Worm (Caenorhabditis elegans) whole organism, late embryonic: ENCODE data around the gene T03F6.3.
"Not testable (repeated sequence)": the region's sequence is repeated elsewhere in the genome, so short reads cannot be mapped to it uniquely, and the experiment has no call there.

Experiments used
- F13H6.1 ChIP-seq: sonication (generic microtip); optimal IDR thresholded peaks from 2 replicates; lab custom pipeline; 2016; ENCODE audit warnings: missing genetic modification characterization, missing compliant biosample characterization
- K09A11.1 ChIP-seq: sonication (generic microtip); optimal IDR thresholded peaks from 2 replicates; lab custom pipeline; 2017; ENCODE audit warnings: antibody characterized with exemption, mild to moderate bottlenecking, missing genetic modification characterization, missing compliant biosample characterization; ENCODE audit not compliant: insufficient read depth
- ama-1 ChIP-seq: fragments of 150-350 bp; optimal IDR thresholded peaks from 2 replicates; lab custom pipeline; 2014
- ceh-14 ChIP-seq: sonication (generic microtip); optimal IDR thresholded peaks from 2 replicates; lab custom pipeline; 2016; ENCODE audit warnings: missing genotype, missing genetic modification characterization, missing compliant biosample characterization
- ceh-24 ChIP-seq: sonication (generic microtip); optimal IDR thresholded peaks from 2 replicates; lab custom pipeline; 2016; ENCODE audit warnings: mild to moderate bottlenecking, missing genetic modification characterization, missing compliant biosample characterization
- ceh-30 ChIP-seq: fragments of 150-350 bp; optimal IDR thresholded peaks from 2 replicates; lab custom pipeline; 2014; ENCODE audit warnings: missing biosample characterization, missing genetic modification characterization
- ceh-34 ChIP-seq: sonication (generic microtip); optimal IDR thresholded peaks from 2 replicates; lab custom pipeline; 2016; ENCODE audit warnings: mild to moderate bottlenecking, missing genetic modification characterization, missing compliant biosample characterization
- ceh-45 ChIP-seq: fragments of 200-800 bp; sonication (Bioruptor generic); IDR thresholded peaks from 2 replicates; pipeline ENCODE4 v1.3.6; 2022; ENCODE audit warnings: missing genetic modification reagents, missing genetic modification characterization, missing compliant biosample characterization
- ceh-48 ChIP-seq: sonication (generic microtip); optimal IDR thresholded peaks from 2 replicates; lab custom pipeline; 2016; ENCODE audit warnings: missing genetic modification characterization, inconsistent platforms, missing compliant biosample characterization
- ceh-9 ChIP-seq: sonication (generic microtip); optimal IDR thresholded peaks from 2 replicates; lab custom pipeline; 2016; ENCODE audit warnings: mild to moderate bottlenecking, missing genetic modification characterization, inconsistent platforms, missing compliant biosample characterization
- che-1 ChIP-seq: sonication (generic microtip); optimal IDR thresholded peaks from 2 replicates; lab custom pipeline; 2016; ENCODE audit warnings: mild to moderate bottlenecking, missing genetic modification characterization, missing compliant biosample characterization
- elt-4 ChIP-seq: sonication (generic microtip); optimal IDR thresholded peaks from 2 replicates; lab custom pipeline; 2016; ENCODE audit warnings: missing genetic modification characterization, missing compliant biosample characterization
- fax-1 ChIP-seq: sonication (generic microtip); optimal IDR thresholded peaks from 2 replicates; lab custom pipeline; 2016; ENCODE audit warnings: missing genotype, missing genetic modification characterization, missing compliant biosample characterization
- fkh-6 ChIP-seq: sonication (generic microtip); optimal IDR thresholded peaks from 2 replicates; lab custom pipeline; 2016; ENCODE audit warnings: missing genetic modification characterization, missing compliant biosample characterization
- gmeb-2 ChIP-seq: sonication (generic microtip); optimal IDR thresholded peaks from 2 replicates; lab custom pipeline; 2016; ENCODE audit warnings: missing genetic modification characterization, inconsistent platforms, missing compliant biosample characterization
- hlh-13 ChIP-seq: fragments of 200-800 bp; sonication (Bioruptor generic); optimal IDR thresholded peaks from 2 replicates; lab custom pipeline; 2018; ENCODE audit warnings: mild to moderate bottlenecking, missing genetic modification characterization, missing compliant biosample characterization
- hlh-15 ChIP-seq: sonication (generic microtip); optimal IDR thresholded peaks from 2 replicates; lab custom pipeline; 2016; ENCODE audit warnings: missing genetic modification characterization, missing compliant biosample characterization
- hlh-6 ChIP-seq: sonication (generic microtip); optimal IDR thresholded peaks from 2 replicates; lab custom pipeline; 2016; ENCODE audit warnings: missing genotype, missing genetic modification characterization, missing compliant biosample characterization
- hlh-8 ChIP-seq: sonication (generic microtip); optimal IDR thresholded peaks from 2 replicates; lab custom pipeline; 2016; ENCODE audit warnings: missing genotype, missing genetic modification characterization, missing compliant biosample characterization
- lin-11 ChIP-seq: fragments of 200-800 bp; sonication (Bioruptor generic); optimal IDR thresholded peaks from 2 replicates; lab custom pipeline; 2018; ENCODE audit warnings: mild to moderate bottlenecking, missing genetic modification characterization, missing compliant biosample characterization
- madf-2 ChIP-seq: sonication (generic microtip); optimal IDR thresholded peaks from 2 replicates; lab custom pipeline; 2017; ENCODE audit warnings: missing genetic modification characterization, missing compliant biosample characterization
- nfya-1 ChIP-seq: sonication (generic microtip); optimal IDR thresholded peaks from 2 replicates; lab custom pipeline; 2017; ENCODE audit warnings: missing genetic modification characterization, mild to moderate bottlenecking, missing compliant biosample characterization, antibody characterized with exemption, moderate library complexity
- nhr-11 ChIP-seq: fragments of 150-350 bp; optimal IDR thresholded peaks from 2 replicates; lab custom pipeline; 2014; ENCODE audit warnings: missing biosample characterization, missing genetic modification characterization
- odd-2 ChIP-seq: sonication (generic microtip); optimal IDR thresholded peaks from 2 replicates; lab custom pipeline; 2017; ENCODE audit warnings: antibody characterized with exemption, mild to moderate bottlenecking, missing genetic modification characterization, missing compliant biosample characterization
- pat-9 ChIP-seq: fragments of 200-800 bp; sonication (Bioruptor generic); optimal IDR thresholded peaks from 2 replicates; lab custom pipeline; 2018; ENCODE audit warnings: mild to moderate bottlenecking, missing genetic modification characterization, moderate library complexity, missing compliant biosample characterization
- pax-1 ChIP-seq: fragments of 150-350 bp; optimal IDR thresholded peaks from 2 replicates; lab custom pipeline; 2014; ENCODE audit warnings: missing biosample characterization, missing genetic modification characterization
- ref-2 ChIP-seq: sonication (generic microtip); optimal IDR thresholded peaks from 2 replicates; lab custom pipeline; 2016; ENCODE audit warnings: missing genetic modification characterization, missing compliant biosample characterization
- sox-2 ChIP-seq: fragments of 200-800 bp; sonication (Bioruptor generic); IDR thresholded peaks from 2 replicates; pipeline ENCODE4 v1.3.6; 2022; ENCODE audit warnings: missing genetic modification reagents, missing genetic modification characterization, missing compliant biosample characterization
- tbx-2 ChIP-seq: sonication (generic microtip); optimal IDR thresholded peaks from 2 replicates; lab custom pipeline; 2016; ENCODE audit warnings: missing genetic modification characterization, missing compliant biosample characterization
- ttx-3 ChIP-seq: sonication (generic microtip); optimal IDR thresholded peaks from 2 replicates; lab custom pipeline; 2016; ENCODE audit warnings: missing genetic modification reagents, missing genetic modification characterization, missing compliant biosample characterization
- unc-3 ChIP-seq, 2 experiments: fragments of 200-800 bp in 1 of 2; sonication (Bioruptor generic) in 1 of 2; sonication (generic microtip) in 1 of 2; conservative IDR thresholded peaks in 1 of 2; optimal IDR thresholded peaks in 1 of 2; 2 replicates each; pipeline versions ENCODE4 v1.3.6 to Lab custom; 2016 to 2022; ENCODE audit warnings: missing compliant biosample characterization in 2 of 2, missing genetic modification characterization in 2 of 2, missing genetic modification reagents in 1 of 2
- unc-42 ChIP-seq: sonication (generic microtip); optimal IDR thresholded peaks from 2 replicates; lab custom pipeline; 2016; ENCODE audit warnings: missing genotype, missing genetic modification characterization, missing compliant biosample characterization
- zip-5 ChIP-seq: sonication (generic microtip); optimal IDR thresholded peaks from 2 replicates; lab custom pipeline; 2016; ENCODE audit warnings: missing genetic modification characterization, missing compliant biosample characterization
- ztf-16 ChIP-seq: sonication (generic microtip); optimal IDR thresholded peaks from 2 replicates; lab custom pipeline; 2017; ENCODE audit warnings: missing genetic modification characterization, missing compliant biosample characterization

Gene T03F6.3

DNA sequence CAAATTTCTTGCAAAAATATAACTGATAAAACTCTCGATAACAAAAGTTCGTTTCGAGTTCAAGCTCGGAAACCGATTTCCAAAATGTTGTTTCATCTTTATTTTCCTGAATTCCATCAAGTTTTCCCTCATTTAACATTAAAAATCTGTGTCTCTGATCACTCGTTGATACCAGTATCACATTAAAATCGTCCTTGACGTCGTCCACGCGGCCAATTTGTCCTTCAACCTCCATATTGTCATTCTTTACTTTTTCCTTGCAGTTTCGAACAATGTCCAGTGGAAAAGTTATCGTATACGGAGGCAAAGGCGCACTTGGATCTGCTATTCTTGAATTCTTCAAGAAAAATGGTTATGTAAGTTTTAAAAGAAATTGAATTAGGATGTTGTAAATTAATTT is 4.5 kb downstream of the T03F6.3 start, which contains the start of gene qdpr-1:
TSS of gene qdpr-1 (plus strand) at position 264 of the 400 bp plus-strand sequence.
- TF ChIP-seq gmeb-2 (tag; lab: Kevin White, UChicago) (no peak), madf-2 (tag; lab: Kevin White, UChicago) (no peak), nfya-1 (tag; lab: Kevin White, UChicago) (no peak), sox-2 (GFP tag; lab: Robert Waterston, UW) (no peak), nhr-11 (tag; lab: Kevin White, UChicago) (no peak), ceh-34 (no peak), ceh-30 (tag; lab: Kevin White, UChicago) (no peak), F13H6.1 (tag; lab: Kevin White, UChicago) (no peak), fax-1 (no peak), fkh-6 (no peak), ttx-3 (no peak), ceh-24 (tag; lab: Kevin White, UChicago) (no peak), K09A11.1 (tag; lab: Kevin White, UChicago) (no peak), hlh-6 (tag; lab: Kevin White, UChicago) (no peak), che-1 (tag; lab: Kevin White, UChicago) (no peak), ama-1 (no peak), odd-2 (no peak), pax-1 (tag; lab: Kevin White, UChicago) (no peak)
- TF ChIP-seq, all 69 proteins: peak for 0

DNA sequence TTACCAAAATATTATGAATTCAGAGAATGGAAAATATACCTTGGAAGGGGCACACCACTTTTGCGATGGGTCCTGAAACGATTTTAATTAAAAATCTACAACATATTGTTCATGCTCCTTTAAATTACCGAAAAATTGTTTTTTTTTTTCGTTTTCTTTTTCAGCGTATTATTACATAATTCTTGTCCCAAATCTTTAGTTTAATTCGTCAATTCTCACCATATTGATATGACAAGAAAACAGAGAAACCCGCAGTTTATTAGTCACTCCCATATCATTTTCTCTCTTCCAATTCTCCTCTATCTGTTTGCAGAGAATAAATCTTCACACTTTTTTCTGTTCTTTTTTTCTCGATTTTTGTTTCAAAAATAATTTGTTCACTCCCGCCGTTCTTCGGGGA is 6.1 kb downstream of the T03F6.3 start, which contains the start of gene F11F1.1:
TSS of gene F11F1.1 (plus strand) at position 301 of the 400 bp plus-strand sequence.
- TF ChIP-seq zip-5 (tag; lab: Kevin White, UChicago) (no peak), pax-1 (tag; lab: Kevin White, UChicago) (no peak), ztf-16 (no peak), ceh-30 (tag; lab: Kevin White, UChicago) (no peak), K09A11.1 (tag; lab: Kevin White, UChicago) (no peak), che-1 (tag; lab: Kevin White, UChicago) (no peak), madf-2 (tag; lab: Kevin White, UChicago) (no peak)

DNA sequence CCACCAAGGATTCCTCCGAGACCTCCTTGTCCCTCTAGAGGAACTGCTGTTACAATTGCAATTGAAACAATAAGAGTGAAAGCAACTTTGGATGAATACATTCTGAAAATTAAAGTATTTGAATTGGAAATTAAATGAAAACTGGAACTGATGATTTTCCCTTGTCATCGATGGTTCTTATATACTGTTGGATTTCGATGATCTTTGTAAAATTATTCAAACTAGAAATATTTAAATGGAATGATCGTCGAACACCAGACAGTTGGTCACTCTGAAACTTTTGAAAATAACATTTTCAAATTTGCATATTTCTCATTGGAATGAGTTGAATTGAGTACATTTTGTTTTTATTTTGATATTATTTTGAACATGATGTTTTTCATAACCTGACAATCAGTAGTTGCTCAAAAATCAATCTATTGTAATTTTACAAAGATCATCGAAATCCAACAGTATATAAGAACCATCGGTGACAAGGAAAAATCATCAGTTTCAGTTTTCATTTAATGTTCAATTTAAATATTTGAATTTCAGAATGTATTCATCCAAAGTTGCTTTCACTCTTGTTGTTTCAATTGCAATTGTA is 12.6 kb downstream of the T03F6.3 start, which contains the start of the genes srlf-9 and srlf-10:
TSS of gene srlf-9 (minus strand) at position 101 of the 586 bp plus-strand sequence.
TSS of gene srlf-10 (plus strand) at position 536 of the 586 bp plus-strand sequence.
- TF ChIP-seq ceh-9 (tag; lab: Kevin White, UChicago); ceh-45 (GFP tag; lab: Robert Waterston, UW); unc-42 (tag; lab: Kevin White, UChicago): not testable (repeated sequence)
- TF ChIP-seq, all 69 proteins: peak for 0; not testable (repeated sequence) for 69

DNA sequence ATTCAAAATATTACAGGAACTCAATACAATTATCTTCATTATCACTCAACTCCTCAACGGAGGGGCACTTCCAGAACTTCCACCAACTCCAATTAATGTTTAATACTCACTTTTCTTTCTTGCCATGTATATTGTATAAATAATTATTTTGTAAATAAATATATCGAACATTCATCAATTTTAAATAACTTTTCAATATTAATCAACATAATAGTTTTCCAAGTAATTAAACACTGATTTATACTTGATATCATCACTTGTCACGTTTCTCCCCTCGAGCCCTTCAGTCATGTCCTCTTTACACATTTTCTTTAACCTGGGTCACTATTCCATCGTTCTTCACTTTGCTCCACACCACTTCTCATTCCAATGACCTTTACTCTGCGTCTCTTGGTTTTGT is 13.7 kb downstream of the T03F6.3 start, which contains the start of gene mig-18:
TSS of gene mig-18 (plus strand) at position 301 of the 400 bp plus-strand sequence.
- no peak for TF ChIP-seq pat-9
- no peak for TF ChIP-seq ref-2 (tag; lab: Kevin White, UChicago)
- no peak for TF ChIP-seq lin-11 (tag; lab: Kevin White, UChicago)
- no peak for TF ChIP-seq sox-2 (GFP tag; lab: Robert Waterston, UW)
- no peak for TF ChIP-seq elt-4 (tag; lab: Kevin White, UChicago)
- no peak for TF ChIP-seq hlh-15
- TF ChIP-seq tbx-2: no peak
- no peak for TF ChIP-seq madf-2 (tag; lab: Kevin White, UChicago)
- TF ChIP-seq ceh-14 (tag; lab: Kevin White, UChicago): no peak
- TF ChIP-seq hlh-13 (GFP tag; lab: Kevin White, UChicago): no peak
- TF ChIP-seq ceh-48: no peak
- no peak for TF ChIP-seq hlh-8 (tag; lab: Kevin White, UChicago)
- no peak for TF ChIP-seq unc-3 (GFP tag; conservative IDR thresholded peaks at IDR 0.05; lab: Robert Waterston, UW)
- no peak for TF ChIP-seq unc-3 (tag; optimal IDR thresholded peaks at IDR 0.05; lab: Kevin White, UChicago)
